Worm (Caenorhabditis elegans) whole organism, L3 larva: ENCODE data around the gene bath-30.

Experiments used
- ZK546.5 ChIP-seq: sonication (generic microtip); optimal IDR thresholded peaks from 2 replicates; lab custom pipeline; 2017; ENCODE audit warnings: missing biosample characterization, missing genetic modification characterization
- ama-1 ChIP-seq: fragments of 150-350 bp; optimal IDR thresholded peaks from 2 replicates; lab custom pipeline; 2018
- daf-12 ChIP-seq: fragments of 150-350 bp; optimal IDR thresholded peaks from 2 replicates; lab custom pipeline; 2014; ENCODE audit warnings: missing biosample characterization, missing genetic modification reagents, missing genetic modification characterization
- egl-27 ChIP-seq: sonication (generic microtip); optimal IDR thresholded peaks from 4 replicates; lab custom pipeline; 2017; ENCODE audit warnings: missing biosample characterization, missing genetic modification reagents, missing genetic modification characterization
- fos-1 ChIP-seq: fragments of 150-350 bp; optimal IDR thresholded peaks from 2 replicates; lab custom pipeline; 2014; ENCODE audit warnings: missing biosample characterization, missing genetic modification characterization
- jun-1 ChIP-seq: fragments of 150-350 bp; optimal IDR thresholded peaks from 2 replicates; lab custom pipeline; 2014; ENCODE audit warnings: missing biosample characterization, missing genetic modification reagents, missing genetic modification characterization
- nfya-1 ChIP-seq: sonication (generic microtip); optimal IDR thresholded peaks from 2 replicates; lab custom pipeline; 2017; ENCODE audit warnings: missing genetic modification characterization, mild to moderate bottlenecking, missing compliant biosample characterization, antibody characterized with exemption, moderate library complexity; ENCODE audit not compliant: insufficient read depth
- nhr-23 ChIP-seq: fragments of 150-350 bp; optimal IDR thresholded peaks from 2 replicates; lab custom pipeline; 2014; ENCODE audit warnings: missing biosample characterization, missing genetic modification reagents, missing genetic modification characterization
- nhr-28 ChIP-seq: fragments of 150-350 bp; optimal IDR thresholded peaks from 2 replicates; lab custom pipeline; 2014; ENCODE audit warnings: missing biosample characterization, missing genetic modification characterization
- nhr-77 ChIP-seq: fragments of 150-350 bp; optimal IDR thresholded peaks from 2 replicates; lab custom pipeline; 2014; ENCODE audit warnings: missing biosample characterization, missing genetic modification characterization
- pqm-1 ChIP-seq: fragments of 150-350 bp; optimal IDR thresholded peaks from 2 replicates; lab custom pipeline; 2017; ENCODE audit warnings: missing biosample characterization, missing genetic modification characterization, inconsistent platforms
- tbx-2 ChIP-seq: sonication (generic microtip); optimal IDR thresholded peaks from 2 replicates; lab custom pipeline; 2016; ENCODE audit warnings: mild to moderate bottlenecking, missing genetic modification characterization, missing compliant biosample characterization
- unc-62 ChIP-seq: fragments of 150-350 bp; sonication (generic microtip); optimal IDR thresholded peaks from 4 replicates; lab custom pipeline; 2014; ENCODE audit warnings: missing biosample characterization, missing genetic modification reagents, missing genetic modification characterization
- zag-1 ChIP-seq: fragments of 150-350 bp; optimal IDR thresholded peaks from 2 replicates; lab custom pipeline; 2014; ENCODE audit warnings: missing biosample characterization, missing genetic modification characterization

ce11 chrII:3322257-3322656, 23.9 kb downstream of the bath-30 start, which contains the start of gene Y46D2A.1:
- TF ChIP-seq zag-1 (tag; lab: Kevin White, UChicago) (no peak), nhr-23 (tag; lab: Kevin White, UChicago) (no peak), daf-12 (tag; lab: Kevin White, UChicago) (no peak), egl-27 (no peak), unc-62 (GFP tag; lab: Kevin White, UChicago) (no peak), fos-1 (tag; lab: Kevin White, UChicago) (no peak), tbx-2 (tag; lab: Kevin White, UChicago) (no peak), nhr-77 (no peak), nhr-28 (tag; lab: Kevin White, UChicago) (no peak), pqm-1 (tag; lab: Kevin White, UChicago) (no peak), nfya-1 (tag; lab: Kevin White, UChicago) (no peak), ZK546.5 (tag; lab: Kevin White, UChicago) (no peak), ama-1 (lab: Kevin White, UChicago) (no peak), jun-1 (no peak)
